Fruit fly (Drosophila melanogaster): ENCODE data around the gene CG31007.

DNA sequence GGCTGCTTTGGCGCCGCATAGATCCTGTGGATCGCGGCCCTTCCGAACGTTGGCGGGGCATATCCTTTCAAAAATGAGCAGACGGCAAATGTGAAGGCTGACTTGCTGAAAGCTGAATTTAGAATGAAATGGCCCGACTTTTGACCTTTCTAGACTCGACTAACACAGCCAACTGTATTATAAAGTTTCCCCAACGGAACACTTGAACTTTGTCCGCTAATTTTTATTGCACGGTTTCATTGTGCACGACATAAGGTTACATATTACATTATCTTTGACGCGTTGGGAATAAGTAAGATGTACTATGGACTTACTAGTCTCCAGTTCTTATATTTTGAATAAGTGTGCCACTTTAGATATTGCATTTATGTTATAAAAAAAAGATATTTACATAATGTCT is at the start of gene CG31007:
- TF ChIP-seq EcR (GFP tag; optimal IDR thresholded peaks at IDR 0.05): no peak
- TF ChIP-seq usp (GFP tag; optimal IDR thresholded peaks at IDR 0.05): no peak
- no peak for TF ChIP-seq psq (optimal IDR thresholded peaks at IDR 0.05)

Measured in whole organism.